Fruit fly (Drosophila melanogaster) S2 (cell line): ENCODE data around the gene bcn92.

Experiments used
- CG8478 ChIP-seq: fragments of >200 bp; optimal IDR thresholded peaks from 2 replicates; lab custom pipeline; 2018
- CTCF ChIP-seq, 2 experiments: fragments of >200 bp; optimal IDR thresholded peaks; 2 replicates each; lab custom pipeline; 2018

DNA sequence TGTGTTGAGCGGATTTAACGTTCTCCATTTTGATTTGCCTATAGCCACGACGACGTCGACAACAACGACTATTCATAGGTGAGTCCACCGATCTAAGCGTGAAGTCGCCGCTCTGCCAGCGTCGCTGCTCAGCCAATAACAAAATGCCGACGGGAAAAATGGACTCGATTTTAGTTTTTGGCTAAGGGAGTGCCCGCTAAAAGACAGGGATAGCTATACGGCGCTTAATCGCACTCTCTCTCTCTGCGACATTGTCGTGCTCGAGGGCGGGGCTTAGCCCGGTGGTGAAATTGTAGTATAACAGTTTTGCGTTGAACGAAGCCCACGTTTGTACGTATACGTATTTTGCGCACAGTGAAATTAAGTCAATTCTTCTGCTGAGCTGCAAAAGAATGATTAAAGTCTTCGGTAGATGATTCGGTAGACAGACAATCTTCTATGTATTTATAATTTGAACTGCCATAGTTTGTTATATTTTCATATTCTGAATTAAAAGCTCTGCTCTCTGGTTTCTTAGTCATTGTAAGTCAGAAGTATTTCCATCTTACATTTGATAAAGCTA is 23.8 kb downstream of the bcn92 start:
- TF ChIP-seq CTCF (optimal IDR thresholded peaks at IDR 0.05; lab: Kevin White, UChicago): peak in 1 of 2 experiments; percentile 48
- TF ChIP-seq CG8478 (lab: Kevin White, UChicago): no peak
